Fruit fly (Drosophila melanogaster): ENCODE measurements around the gene GAA1.

DNA sequence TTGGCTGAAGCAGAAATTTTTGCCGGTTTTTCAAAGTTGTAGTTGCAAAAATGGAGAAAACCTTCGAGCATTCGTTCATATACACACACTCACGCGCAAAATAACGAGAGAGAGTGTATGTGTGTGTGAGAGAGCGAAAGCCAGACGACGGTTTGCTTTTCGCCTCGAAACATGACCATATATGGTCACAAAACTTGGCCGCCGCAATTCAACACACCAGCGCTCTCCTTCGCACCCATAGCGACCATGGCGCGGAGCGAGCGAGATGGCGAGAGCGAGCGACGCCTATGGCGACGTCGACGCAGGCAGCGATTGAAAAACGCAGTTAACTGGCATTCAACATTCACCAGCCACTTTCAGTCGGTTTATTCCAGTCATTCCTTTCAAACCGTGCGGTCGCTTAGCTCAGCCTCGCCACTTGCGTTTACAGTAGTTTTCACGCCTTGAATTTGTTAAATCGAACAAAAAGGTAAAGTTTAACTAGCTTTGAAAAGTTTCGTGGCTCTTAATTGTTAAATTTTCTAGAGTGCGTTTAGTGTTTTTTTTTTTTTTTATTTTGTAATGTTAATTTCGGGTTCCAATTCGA lies 28.6 kb upstream of the GAA1 start:
- TF ChIP-seq CG16779 (tag; optimal IDR thresholded peaks at IDR 0.05) (peak; percentile 5), CG31627 (GFP tag; optimal IDR thresholded peaks at IDR 0.05) (no peak), Hr4 (GFP tag; optimal IDR thresholded peaks at IDR 0.05) (no peak)
